Fruit fly (Drosophila melanogaster) whole organism, embryonic: ENCODE data around the gene CG2021.

Source experiments
- B-H2 ChIP-seq: fragments of 200-800 bp; sonication (Bioruptor generic); optimal IDR thresholded peaks from 2 replicates; lab custom pipeline; 2018; ENCODE audit warnings: missing biosample characterization, mild to moderate bottlenecking, missing genetic modification characterization
- CG12744 ChIP-seq: fragments of 200-800 bp; sonication (Bioruptor generic); optimal IDR thresholded peaks from 2 replicates; lab custom pipeline; 2016; ENCODE audit warnings: missing biosample characterization, missing genetic modification characterization
- CG13123 ChIP-seq: fragments of 200-800 bp; sonication (Bioruptor generic); optimal IDR thresholded peaks from 2 replicates; lab custom pipeline; 2016; ENCODE audit warnings: missing biosample characterization, missing genetic modification characterization
- CG13624 ChIP-seq: fragments of 200-800 bp; sonication (Bioruptor generic); optimal IDR thresholded peaks from 2 replicates; lab custom pipeline; 2016; ENCODE audit warnings: missing biosample characterization, missing genetic modification characterization
- CG13775 ChIP-seq: fragments of 200-800 bp; sonication (Bioruptor generic); optimal IDR thresholded peaks from 3 replicates; lab custom pipeline; 2017; ENCODE audit warnings: missing biosample characterization, mild to moderate bottlenecking, missing genetic modification characterization
- CG14667 ChIP-seq: fragments of 200-800 bp; sonication (Bioruptor generic); IDR thresholded peaks from 2 replicates; pipeline ENCODE4 v1.3.6; 2022; ENCODE audit warnings: missing biosample characterization, missing genetic modification characterization
- CG1832 ChIP-seq: fragments of 200-800 bp; sonication (Bioruptor generic); optimal IDR thresholded peaks from 2 replicates; lab custom pipeline; 2017; ENCODE audit warnings: missing biosample characterization, mild to moderate bottlenecking, missing genetic modification characterization, inconsistent platforms
- CG33213 ChIP-seq: fragments of 200-800 bp; sonication (Bioruptor generic); optimal IDR thresholded peaks from 3 replicates; lab custom pipeline; 2016; ENCODE audit warnings: missing biosample characterization, missing genetic modification characterization
- CG4424 ChIP-seq: fragments of 200-800 bp; sonication (Bioruptor generic); optimal IDR thresholded peaks from 3 replicates; lab custom pipeline; 2016; ENCODE audit warnings: missing biosample characterization, missing genetic modification characterization
- CG6765 ChIP-seq: fragments of 200-800 bp; sonication (Bioruptor generic); optimal IDR thresholded peaks from 3 replicates; lab custom pipeline; 2017; ENCODE audit warnings: missing biosample characterization, mild to moderate bottlenecking, missing genetic modification characterization
- CG9215 ChIP-seq: fragments of 200-800 bp; sonication (Bioruptor generic); IDR thresholded peaks from 2 replicates; pipeline ENCODE4 v1.3.6; 2022; ENCODE audit warnings: missing biosample characterization, missing genetic modification characterization
- CG9437 ChIP-seq: fragments of 200-800 bp; sonication (Bioruptor generic); optimal IDR thresholded peaks from 2 replicates; lab custom pipeline; 2018; ENCODE audit warnings: missing biosample characterization, mild to moderate bottlenecking, missing genetic modification characterization
- CG9797 ChIP-seq: fragments of 200-800 bp; sonication (Bioruptor generic); optimal IDR thresholded peaks from 3 replicates; lab custom pipeline; 2018; ENCODE audit warnings: missing biosample characterization, mild to moderate bottlenecking, missing genetic modification characterization
- CG9876 ChIP-seq: fragments of 200-800 bp; sonication (Bioruptor generic); optimal IDR thresholded peaks from 2 replicates; lab custom pipeline; 2016; ENCODE audit warnings: missing biosample characterization, missing genetic modification characterization
- CHES-1-like ChIP-seq: fragments of 200-800 bp; sonication (Bioruptor generic); optimal IDR thresholded peaks from 2 replicates; lab custom pipeline; 2016; ENCODE audit warnings: missing biosample characterization, missing genetic modification characterization
- Dad ChIP-seq: fragments of 200-800 bp; sonication (Bioruptor generic); optimal IDR thresholded peaks from 3 replicates; lab custom pipeline; 2016; ENCODE audit warnings: missing biosample characterization, missing genetic modification characterization
- Doc2 ChIP-seq: fragments of 200-800 bp; sonication (Bioruptor generic); IDR thresholded peaks from 2 replicates; pipeline ENCODE4 v1.3.6; 2022; ENCODE audit warnings: missing biosample characterization, missing genetic modification characterization
- Dref ChIP-seq: fragments of 200-800 bp; sonication (Bioruptor generic); IDR thresholded peaks from 2 replicates; pipeline ENCODE4 v1.3.6; 2022; ENCODE audit warnings: missing biosample characterization, missing genetic modification characterization
- E2f1 ChIP-seq: fragments of 200-800 bp; sonication (Bioruptor generic); IDR thresholded peaks from 2 replicates; pipeline ENCODE4 v1.3.6; 2022; ENCODE audit warnings: missing biosample characterization, missing genetic modification characterization
- E2f2 ChIP-seq: fragments of 200-800 bp; sonication (Bioruptor generic); IDR thresholded peaks from 2 replicates; pipeline ENCODE4 v1.3.6; 2022; ENCODE audit warnings: missing biosample characterization, missing genetic modification characterization
- Eip74EF ChIP-seq, 2 experiments: fragments of 200-800 bp in 1 of 2; fragments of >200 bp in 1 of 2; sonication (Bioruptor generic) in 1 of 2; optimal IDR thresholded peaks; 2 replicates each; lab custom pipeline; 2017 to 2019; ENCODE audit warnings: missing biosample characterization in 2 of 2, missing genetic modification characterization in 2 of 2, mild to moderate bottlenecking in 1 of 2, moderate library complexity in 1 of 2
- Fer2 ChIP-seq: fragments of 200-800 bp; sonication (Bioruptor generic); optimal IDR thresholded peaks from 2 replicates; lab custom pipeline; 2018; ENCODE audit warnings: missing biosample characterization, mild to moderate bottlenecking, missing genetic modification characterization, moderate library complexity
- H15 ChIP-seq: fragments of 200-800 bp; sonication (Bioruptor generic); IDR thresholded peaks from 3 replicates; pipeline ENCODE4 v1.3.6; 2022; ENCODE audit warnings: missing biosample characterization, missing genetic modification characterization
- Hr78 ChIP-seq, 2 experiments: fragments of 200-800 bp in 1 of 2; fragments of >200 bp in 1 of 2; sonication (Bioruptor generic) in 1 of 2; optimal IDR thresholded peaks; 2 replicates each; lab custom pipeline; 2017 to 2019; ENCODE audit warnings: missing biosample characterization in 2 of 2, missing genetic modification characterization in 2 of 2, mild to moderate bottlenecking in 1 of 2, moderate library complexity in 1 of 2
- Kr ChIP-seq: fragments of 200-800 bp; sonication (Bioruptor generic); optimal IDR thresholded peaks from 2 replicates; lab custom pipeline; 2017; ENCODE audit warnings: missing biosample characterization, mild to moderate bottlenecking, missing genetic modification characterization
- MBD-R2 ChIP-seq: fragments of 200-800 bp; sonication (Bioruptor generic); IDR thresholded peaks from 2 replicates; pipeline ENCODE4 v1.3.6; 2022; ENCODE audit warnings: missing biosample characterization, missing genetic modification characterization
- Nf-YA ChIP-seq: fragments of 200-800 bp; sonication (Bioruptor generic); IDR thresholded peaks from 2 replicates; pipeline ENCODE4 v1.3.6; 2022; ENCODE audit warnings: missing biosample characterization, missing genetic modification characterization
- Optix ChIP-seq: fragments of 200-800 bp; sonication (Bioruptor generic); IDR thresholded peaks from 3 replicates; pipeline ENCODE4 v1.3.6; 2022; ENCODE audit warnings: missing biosample characterization, missing genetic modification characterization
- Scr ChIP-seq: fragments of 200-800 bp; sonication (Bioruptor generic); IDR thresholded peaks from 2 replicates; pipeline ENCODE4 v1.3.6; 2022; ENCODE audit warnings: missing biosample characterization, missing genetic modification characterization; ENCODE audit not compliant: partially characterized antibody
- Vsx1 ChIP-seq: fragments of 200-800 bp; sonication (Bioruptor generic); optimal IDR thresholded peaks from 2 replicates; lab custom pipeline; 2017; ENCODE audit warnings: missing biosample characterization, mild to moderate bottlenecking, missing genetic modification characterization, missing genetic modification reagents
- YL-1 ChIP-seq: fragments of 200-800 bp; sonication (Bioruptor generic); optimal IDR thresholded peaks from 3 replicates; lab custom pipeline; 2017; ENCODE audit warnings: missing biosample characterization, mild to moderate bottlenecking, missing genetic modification characterization
- amos ChIP-seq: fragments of 200-800 bp; sonication (Bioruptor generic); IDR thresholded peaks from 2 replicates; pipeline ENCODE4 v1.3.6; 2022; ENCODE audit warnings: missing biosample characterization, missing genetic modification characterization; ENCODE audit not compliant: partially characterized antibody
- br ChIP-seq: fragments of >200 bp; optimal IDR thresholded peaks from 2 replicates; lab custom pipeline; 2017
- chinmo ChIP-seq: fragments of 200-800 bp; sonication (Bioruptor generic); IDR thresholded peaks from 4 replicates; pipeline ENCODE4 v1.3.6; 2022; ENCODE audit warnings: missing biosample characterization, missing genetic modification characterization; ENCODE audit not compliant: partially characterized antibody
- croc ChIP-seq: fragments of 200-800 bp; sonication (Bioruptor generic); conservative IDR thresholded peaks from 3 replicates; pipeline ENCODE4 v1.3.6; 2022; ENCODE audit warnings: missing biosample characterization, missing genetic modification characterization
- crp ChIP-seq, 2 experiments: fragments of 200-800 bp; sonication (Bioruptor generic); optimal IDR thresholded peaks; 2 replicates in 1 of 2; 3 replicates in 1 of 2; lab custom pipeline; 2017; ENCODE audit warnings: missing biosample characterization in 2 of 2, missing genetic modification characterization in 2 of 2, mild to moderate bottlenecking in 1 of 2, moderate library complexity in 1 of 2
- dysf ChIP-seq: fragments of 200-800 bp; sonication (Bioruptor generic); IDR thresholded peaks from 3 replicates; pipeline ENCODE4 v1.3.6; 2022; ENCODE audit warnings: missing biosample characterization, missing genetic modification characterization
- emc ChIP-seq: fragments of 200-800 bp; sonication (Bioruptor generic); optimal IDR thresholded peaks from 2 replicates; lab custom pipeline; 2016; ENCODE audit warnings: missing biosample characterization, missing genetic modification characterization
- exex ChIP-seq: fragments of 200-800 bp; sonication (Bioruptor generic); optimal IDR thresholded peaks from 4 replicates; lab custom pipeline; 2018; ENCODE audit warnings: missing biosample characterization, mild to moderate bottlenecking, missing genetic modification characterization, moderate library complexity
- fd102C ChIP-seq: fragments of 200-800 bp; sonication (Bioruptor generic); optimal IDR thresholded peaks from 2 replicates; lab custom pipeline; 2018; ENCODE audit warnings: missing biosample characterization, mild to moderate bottlenecking, missing genetic modification characterization, moderate library complexity
- lab ChIP-seq: fragments of 200-800 bp; sonication (Bioruptor generic); optimal IDR thresholded peaks from 3 replicates; lab custom pipeline; 2017; ENCODE audit warnings: missing biosample characterization, missing genetic modification characterization, mild to moderate bottlenecking, moderate library complexity, missing genetic modification reagents
- pnt ChIP-seq: fragments of 200-800 bp; sonication (Bioruptor generic); optimal IDR thresholded peaks from 3 replicates; lab custom pipeline; 2016; ENCODE audit warnings: missing biosample characterization, missing genetic modification characterization
- prd ChIP-seq, 3 experiments: fragments of >200 bp in 2 of 3; fragments of 200-800 bp in 1 of 3; sonication (Bioruptor generic) in 1 of 3; optimal IDR thresholded peaks in 2 of 3; IDR thresholded peaks in 1 of 3; 2 replicates in 2 of 3; 3 replicates in 1 of 3; pipeline versions ENCODE4 v1.3.6 to Lab custom; 2017 to 2022; ENCODE audit warnings: missing biosample characterization in 1 of 3, missing genetic modification characterization in 1 of 3
- slp2 ChIP-seq: fragments of 200-800 bp; sonication (Bioruptor generic); optimal IDR thresholded peaks from 2 replicates; lab custom pipeline; 2016; ENCODE audit warnings: missing biosample characterization, missing genetic modification characterization
- sqz ChIP-seq: fragments of 200-800 bp; sonication (Bioruptor generic); optimal IDR thresholded peaks from 3 replicates; lab custom pipeline; 2018; ENCODE audit warnings: missing biosample characterization, mild to moderate bottlenecking, missing genetic modification characterization
- toy ChIP-seq: fragments of 200-800 bp; sonication (Bioruptor generic); IDR thresholded peaks from 2 replicates; pipeline ENCODE4 v1.3.6; 2022; ENCODE audit warnings: missing biosample characterization, missing genetic modification characterization
- trem ChIP-seq: fragments of 200-800 bp; optimal IDR thresholded peaks from 3 replicates; lab custom pipeline; 2019; ENCODE audit warnings: missing biosample characterization, mild to moderate bottlenecking, missing genetic modification characterization, moderate library complexity
- zf30C ChIP-seq: fragments of 200-800 bp; sonication (Bioruptor generic); optimal IDR thresholded peaks from 3 replicates; lab custom pipeline; 2018; ENCODE audit warnings: missing biosample characterization, mild to moderate bottlenecking, missing genetic modification characterization

The CG2021 gene

dm6 chr3L:1794164-1794942 is 17.1 kb upstream of the CG2021 start (continued):
- TF ChIP-seq CG13775 (GFP tag; lab: Kevin White, UChicago) (no peak), CG6765 (GFP tag; lab: Kevin White, UChicago) (peak; percentile 66), Kr (GFP tag; lab: Kevin White, UChicago) (no peak), emc (GFP tag; lab: Kevin White, UChicago) (no peak), Dad (GFP tag; lab: Kevin White, UChicago) (no peak), sqz (peak; percentile 92), prd (optimal IDR thresholded peaks at IDR 0.05; lab: Kevin White, UChicago) (no peak), prd (GFP tag; IDR thresholded peaks at IDR 0.05; lab: Robert Waterston, UW) (no peak), E2f2 (GFP tag; lab: Robert Waterston, UW) (peak; percentile 26), Fer2 (tag; lab: Kevin White, UChicago) (no peak), exex (tag; lab: Kevin White, UChicago) (peak; percentile 92), CG9797 (GFP tag; lab: Kevin White, UChicago) (no peak), chinmo (GFP tag; lab: Robert Waterston, UW) (peak; percentile 98), B-H2 (GFP tag; lab: Kevin White, UChicago) (peak; percentile 84), E2f1 (GFP tag; lab: Robert Waterston, UW) (no peak; the same call in 1 of the 2 replicates), CG9876 (GFP tag; lab: Kevin White, UChicago) (no peak), Hr78 (GFP tag; optimal IDR thresholded peaks at IDR 0.05; lab: Kevin White, UChicago) (peak in 1 of 2 experiments; percentile 71), croc (GFP tag; lab: Robert Waterston, UW) (no peak), Optix (0 out of 3 replicates have a peak, but pooled peaks have one; percentile 27), CG9437 (no peak), amos (GFP tag; lab: Robert Waterston, UW) (no peak; the same call in 1 of the 2 replicates), CG9215 (GFP tag; lab: Robert Waterston, UW) (no peak), br (lab: Kevin White, UChicago) (no peak), Vsx1 (GFP tag; lab: Kevin White, UChicago) (peak; percentile 95), trem (tag; lab: Kevin White, UChicago) (no peak), CG13624 (GFP tag; lab: Kevin White, UChicago) (peak; percentile 46), CG12744 (GFP tag; lab: Kevin White, UChicago) (no peak), zf30C (GFP tag; lab: Kevin White, UChicago) (no peak), fd102C (GFP tag; lab: Kevin White, UChicago) (no peak), toy (no peak), slp2 (GFP tag; lab: Kevin White, UChicago) (no peak), Dref (GFP tag; lab: Robert Waterston, UW) (0 out of 2 replicates have a peak, but pooled peaks have one; percentile 35), crp (GFP tag; optimal IDR thresholded peaks at IDR 0.05; lab: Kevin White, UChicago) (no peak), CG1832 (GFP tag; lab: Kevin White, UChicago) (peak; percentile 63), H15 (GFP tag; lab: Robert Waterston, UW) (no peak), CG4424 (GFP tag; lab: Kevin White, UChicago) (no peak), CG33213 (GFP tag; lab: Kevin White, UChicago) (no peak), Scr (GFP tag; lab: Robert Waterston, UW) (0 out of 2 replicates have a peak, but pooled peaks have one; percentile 28), Nf-YA (GFP tag; lab: Robert Waterston, UW) (no peak), lab (GFP tag; lab: Kevin White, UChicago) (peak; percentile 78), Eip74EF (GFP tag; optimal IDR thresholded peaks at IDR 0.05; lab: Kevin White, UChicago) (peak in 1 of 2 experiments; percentile 63), CG13123 (no peak), YL-1 (peak; percentile 16), pnt (GFP tag; lab: Kevin White, UChicago) (no peak), CG14667 (GFP tag; lab: Robert Waterston, UW) (no peak), CHES-1-like (GFP tag; lab: Kevin White, UChicago) (peak; percentile 32), Doc2 (GFP tag; lab: Robert Waterston, UW) (no peak), MBD-R2 (GFP tag; lab: Robert Waterston, UW) (peak; percentile 30; the same call in 1 of the 2 replicates), dysf (GFP tag; lab: Robert Waterston, UW) (peak; percentile 30; the same call in 1 of the 3 replicates)
